Fruit fly (Drosophila melanogaster): ENCODE results near the gene CG31678.

Gene CG31678

DNA sequence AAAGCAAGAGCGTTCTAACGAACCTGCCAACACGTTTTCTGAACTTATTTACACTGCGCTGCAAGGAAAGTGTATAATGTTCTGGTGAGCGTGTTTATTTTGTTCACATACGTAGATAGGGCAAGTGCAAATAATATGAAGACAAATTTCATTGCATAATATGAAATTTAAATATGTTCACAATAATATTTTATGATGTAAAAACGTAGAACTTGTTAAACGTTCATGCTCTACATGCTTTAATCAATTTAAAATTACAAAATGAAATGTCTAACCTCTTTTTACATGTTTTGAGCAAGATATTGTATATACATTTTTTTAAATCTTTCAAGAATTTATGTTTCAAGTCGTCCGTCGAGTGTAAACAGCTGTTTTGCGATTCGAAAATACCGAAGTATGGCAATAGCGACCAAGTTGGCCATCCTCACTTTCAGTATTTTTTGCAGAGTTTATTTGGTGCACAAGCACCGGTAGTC lies 30.3 kb downstream of the CG31678 start, which contains the start of the genes phr6-4 and CG2608 (continued):
- TF ChIP-seq CG33213 (GFP tag; optimal IDR thresholded peaks at IDR 0.05) (peak; percentile 67), trh (GFP tag; optimal IDR thresholded peaks at IDR 0.05) (peak; percentile 71), CG15601 (tag; optimal IDR thresholded peaks at IDR 0.05) (peak; percentile 92), CG18764 (GFP tag; optimal IDR thresholded peaks at IDR 0.05) (peak; percentile 91), BtbVII (GFP tag; optimal IDR thresholded peaks at IDR 0.05) (peak; percentile 89), Doc2 (GFP tag; IDR thresholded peaks at IDR 0.05) (peak; percentile 64; the same call in 1 of the 2 replicates), esg (GFP tag; conservative IDR thresholded peaks at IDR 0.05) (peak; percentile 82), btn (GFP tag; optimal IDR thresholded peaks at IDR 0.05) (peak; percentile 54), az2 (GFP tag; optimal IDR thresholded peaks at IDR 0.05) (peak; percentile 95), Stat92E (GFP tag; optimal IDR thresholded peaks at IDR 0.05) (peak in 1 of 3 experiments; percentile 80), Sry-β (GFP tag; optimal IDR thresholded peaks at IDR 0.05) (peak; percentile 41), CG32767 (GFP tag; IDR thresholded peaks at IDR 0.05) (peak; percentile 87), Oaz (GFP tag; IDR thresholded peaks at IDR 0.05) (peak; percentile 82), Aef1 (GFP tag; IDR thresholded peaks at IDR 0.05) (peak; percentile 82), CG31388 (GFP tag; optimal IDR thresholded peaks at IDR 0.05) (peak; percentile 69), gro (GFP tag; optimal IDR thresholded peaks at IDR 0.05) (peak; percentile 90), CG7556 (GFP tag; optimal IDR thresholded peaks at IDR 0.05) (peak; percentile 95), HLH4C (GFP tag; IDR thresholded peaks at IDR 0.05; ENCODE audit: partially characterized antibody) (no peak), aop (GFP tag; IDR thresholded peaks at IDR 0.05) (no peak), Dip3 (GFP tag; optimal IDR thresholded peaks at IDR 0.05) (peak; percentile 89), CG4854 (GFP tag; optimal IDR thresholded peaks at IDR 0.05) (peak; percentile 87), Bgb (GFP tag; IDR thresholded peaks at IDR 0.05; ENCODE audit: partially characterized antibody) (no peak), cato (GFP tag; optimal IDR thresholded peaks at IDR 0.05; ENCODE audit: borderline replicate concordance) (peak; percentile 85), CG31224 (GFP tag; IDR thresholded peaks at IDR 0.05) (peak; percentile 70), CG12744 (GFP tag; optimal IDR thresholded peaks at IDR 0.05) (peak; percentile 66), nerfin-2 (GFP tag; IDR thresholded peaks at IDR 0.05; ENCODE audit: partially characterized antibody) (no peak), Max (GFP tag; optimal IDR thresholded peaks at IDR 0.05) (peak; percentile 94), CG30020 (tag; optimal IDR thresholded peaks at IDR 0.05) (peak; percentile 77), oc (tag; optimal IDR thresholded peaks at IDR 0.05) (no peak), CG10274 (GFP tag; optimal IDR thresholded peaks at IDR 0.05) (peak; percentile 72), zen (tag; optimal IDR thresholded peaks at IDR 0.05) (peak; percentile 80), CG11456 (GFP tag; IDR thresholded peaks at IDR 0.05) (peak; percentile 84), her (GFP tag; optimal IDR thresholded peaks at IDR 0.05) (peak; percentile 65), odd (GFP tag; optimal IDR thresholded peaks at IDR 0.05) (peak; percentile 91), CG15011 (GFP tag; optimal IDR thresholded peaks at IDR 0.05) (peak; percentile 89), CG12299 (tag; optimal IDR thresholded peaks at IDR 0.05) (peak; percentile 91), CG2678 (tag; optimal IDR thresholded peaks at IDR 0.05) (peak; percentile 96), vvl (GFP tag; IDR thresholded peaks at IDR 0.05) (peak; percentile 89), CG7987 (GFP tag; optimal IDR thresholded peaks at IDR 0.05) (peak; percentile 81), CG17385 (GFP tag; optimal IDR thresholded peaks at IDR 0.05) (peak; percentile 89), sob (GFP tag; IDR thresholded peaks at IDR 0.05) (peak; percentile 70), CG17912 (GFP tag; optimal IDR thresholded peaks at IDR 0.05) (no peak), nau (GFP tag; optimal IDR thresholded peaks at IDR 0.05) (peak; percentile 87), sna (GFP tag; IDR thresholded peaks at IDR 0.05; ENCODE audit: partially characterized antibody) (no peak), MBD-R2 (GFP tag; IDR thresholded peaks at IDR 0.05) (peak; percentile 64), B-H1 (GFP tag; IDR thresholded peaks at IDR 0.05) (peak; percentile 81), ranshi (GFP tag; IDR thresholded peaks at IDR 0.05) (peak; percentile 84), Hand (GFP tag; optimal IDR thresholded peaks at IDR 0.05) (peak; percentile 83), Dfd (GFP tag; optimal IDR thresholded peaks at IDR 0.05) (no peak), CG4360 (GFP tag; IDR thresholded peaks at IDR 0.05) (no peak)

Measured in whole organism, embryonic.